Fruit fly (Drosophila melanogaster): ENCODE results near the gene CG34293.

The CG34293 gene

DNA sequence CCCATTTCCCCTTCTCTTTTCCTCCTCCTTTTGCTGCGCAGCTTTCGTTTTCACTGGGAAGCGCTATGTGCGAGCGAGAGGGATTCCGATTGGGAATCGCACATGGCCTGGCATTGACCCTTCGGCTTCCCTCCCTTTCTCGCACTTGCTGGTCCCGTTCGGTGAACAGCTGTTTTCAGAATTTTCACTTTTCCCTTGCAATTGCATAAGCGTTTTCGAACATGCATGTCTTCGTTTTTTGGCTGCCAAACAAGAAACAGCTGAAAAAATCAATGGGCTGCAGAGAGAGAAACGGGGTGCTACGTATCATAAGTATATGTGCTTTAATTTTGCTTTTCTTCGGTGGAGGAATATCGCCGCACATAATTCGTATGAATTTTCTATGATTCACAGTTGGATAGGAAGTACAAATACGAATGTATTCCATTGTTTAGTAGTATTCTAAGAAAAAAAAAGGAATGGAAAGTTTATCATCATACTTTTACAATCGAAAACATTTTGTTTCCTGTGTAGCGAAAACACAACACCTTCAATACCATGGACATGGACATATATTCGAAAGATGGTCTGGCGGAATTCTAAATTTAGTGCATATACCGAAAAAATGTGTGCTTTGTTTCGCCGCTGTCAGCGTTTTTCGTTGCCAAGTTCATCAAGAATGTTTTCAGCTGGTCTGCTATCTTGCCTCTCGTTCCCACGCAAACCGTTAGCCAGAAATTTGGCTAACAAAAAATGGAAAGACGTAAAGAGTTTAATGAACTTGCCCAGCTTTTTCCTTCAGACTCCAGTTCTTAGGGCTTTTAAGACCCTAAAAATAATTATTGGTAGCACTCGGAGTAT, 13.0 kb downstream of the CG34293 start (continued):
- TF ChIP-seq Met (GFP tag; optimal IDR thresholded peaks at IDR 0.05) (peak; percentile 81), CG6276 (GFP tag; optimal IDR thresholded peaks at IDR 0.05) (peak; percentile 49), Hr38 (GFP tag; optimal IDR thresholded peaks at IDR 0.05) (no peak), CG8632 (GFP tag; optimal IDR thresholded peaks at IDR 0.05) (peak; percentile 70), Sox14 (GFP tag; optimal IDR thresholded peaks at IDR 0.05) (peak; percentile 61), Gug (GFP tag; IDR thresholded peaks at IDR 0.05) (peak; percentile 17; the same call in 1 of the 2 replicates), acj6 (GFP tag; optimal IDR thresholded peaks at IDR 0.05) (peak; percentile 35), CG10631 (GFP tag; optimal IDR thresholded peaks at IDR 0.05) (peak; percentile 62), CG9139 (GFP tag; optimal IDR thresholded peaks at IDR 0.05) (no peak), Sox102F (GFP tag; optimal IDR thresholded peaks at IDR 0.05) (peak; percentile 86)

dm6 chr3R:27151516-27151823, 13.9 kb downstream of the CG34293 start, which contains the start of gene Men-b:
Gene Men-b (plus strand): TSS chr3R:27151662.
- TF ChIP-seq CG1621 (tag; optimal IDR thresholded peaks at IDR 0.05) (peak; percentile 100), Ets96B (tag; optimal IDR thresholded peaks at IDR 0.05) (no peak)

DNA sequence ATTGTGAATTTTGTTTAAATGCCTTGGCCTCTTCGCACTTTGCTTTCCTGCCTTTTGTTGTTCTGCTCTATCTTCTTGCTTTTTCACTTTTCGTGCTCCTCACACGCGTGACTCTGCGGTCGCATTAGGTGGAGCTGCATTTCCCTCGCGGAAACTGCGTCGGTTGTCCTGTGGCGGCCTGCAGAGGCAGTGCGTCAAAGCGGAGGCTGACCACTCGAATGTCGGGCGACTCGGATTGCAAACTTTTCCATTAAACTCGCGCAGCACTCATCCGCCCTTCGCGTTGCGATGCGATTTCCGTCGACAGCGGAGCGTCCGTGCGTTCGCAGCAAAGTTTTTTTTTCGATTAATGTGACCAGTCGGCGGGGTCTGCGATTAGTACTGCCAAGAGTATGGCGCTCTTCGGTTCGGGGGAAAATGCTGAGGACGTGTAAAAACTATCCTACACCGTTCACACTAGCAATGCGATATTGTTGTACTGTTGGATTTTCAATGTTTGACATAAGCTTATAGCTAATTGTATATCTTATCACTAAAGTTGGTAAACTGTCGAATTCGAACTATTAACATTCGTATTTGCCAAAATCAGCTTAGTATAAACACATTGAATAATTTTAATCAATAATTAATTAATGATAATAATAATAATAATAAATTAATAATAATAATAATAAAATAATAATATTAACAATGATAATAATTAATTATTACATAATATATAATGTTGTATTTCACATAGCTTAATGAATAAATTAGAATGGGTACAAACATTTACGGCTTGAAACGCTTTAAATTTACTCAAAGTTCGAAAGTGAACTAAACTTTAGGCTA, 14.5 kb downstream of the CG34293 start, which contains the start of gene CG6051:
Gene CG6051 (minus strand): TSS at position 385 of the 831 bp plus-strand sequence.
- peak; percentile 37 for TF ChIP-seq achi (GFP tag; optimal IDR thresholded peaks at IDR 0.05)
- TF ChIP-seq CG1621 (tag; optimal IDR thresholded peaks at IDR 0.05) = no peak
- no peak for TF ChIP-seq Blimp-1 (GFP tag; optimal IDR thresholded peaks at IDR 0.05)
- no peak for TF ChIP-seq Hr38 (GFP tag; optimal IDR thresholded peaks at IDR 0.05)
- TF ChIP-seq Ets96B (tag; optimal IDR thresholded peaks at IDR 0.05) = no peak
- peak; percentile 35 for TF ChIP-seq topi (GFP tag; optimal IDR thresholded peaks at IDR 0.05)
- no peak for TF ChIP-seq spab (GFP tag; optimal IDR thresholded peaks at IDR 0.05)
- TF ChIP-seq Eip75B (GFP tag; optimal IDR thresholded peaks at IDR 0.05) = peak; percentile 28
- TF ChIP-seq CG10669 (GFP tag; optimal IDR thresholded peaks at IDR 0.05) = no peak
- TF ChIP-seq fd85E (GFP tag; optimal IDR thresholded peaks at IDR 0.05) = no peak
- no peak for TF ChIP-seq Lpt (GFP tag; optimal IDR thresholded peaks at IDR 0.05)
- TF ChIP-seq cyc (GFP tag; optimal IDR thresholded peaks at IDR 0.05) = peak; percentile 44
- TF ChIP-seq CG10631 (GFP tag; optimal IDR thresholded peaks at IDR 0.05) = peak; percentile 41
- peak; percentile 29 for TF ChIP-seq pdm3 (GFP tag; optimal IDR thresholded peaks at IDR 0.05)
- peak; percentile 38 for TF ChIP-seq OdsH (GFP tag; optimal IDR thresholded peaks at IDR 0.05)
- peak; percentile 36 for TF ChIP-seq Ets21C (GFP tag; optimal IDR thresholded peaks at IDR 0.05)
- TF ChIP-seq vri (GFP tag; optimal IDR thresholded peaks at IDR 0.05) = peak; percentile 36
- peak; percentile 16 for TF ChIP-seq net (GFP tag; optimal IDR thresholded peaks at IDR 0.05)
- TF ChIP-seq eg (GFP tag; IDR thresholded peaks at IDR 0.05) = no peak
- peak; percentile 84 for TF ChIP-seq svp (GFP tag)
- TF ChIP-seq fkh (GFP tag; optimal IDR thresholded peaks at IDR 0.05) = peak; percentile 52
- no peak for TF ChIP-seq Eip93F (GFP tag; optimal IDR thresholded peaks at IDR 0.05)
- TF ChIP-seq CG34406 (GFP tag; optimal IDR thresholded peaks at IDR 0.05) = peak; percentile 16
- TF ChIP-seq CG6792 (GFP tag; optimal IDR thresholded peaks at IDR 0.05) = peak; percentile 28
- peak; percentile 41 to 46 for TF ChIP-seq ss (GFP tag; optimal IDR thresholded peaks at IDR 0.05)
- no peak for TF ChIP-seq CG11294 (GFP tag; IDR thresholded peaks at IDR 0.05)
- peak; percentile 34 for TF ChIP-seq Sox15 (GFP tag; optimal IDR thresholded peaks at IDR 0.05)
- peak; percentile 44 for TF ChIP-seq Eip78C (GFP tag)
- TF ChIP-seq Hr39 (GFP tag; optimal IDR thresholded peaks at IDR 0.05) = peak; percentile 48
- TF ChIP-seq Smox (GFP tag; optimal IDR thresholded peaks at IDR 0.05) = peak; percentile 41
- TF ChIP-seq CG32006 (GFP tag; optimal IDR thresholded peaks at IDR 0.05) = peak; percentile 62
- TF ChIP-seq CG6276 (GFP tag; optimal IDR thresholded peaks at IDR 0.05) = peak; percentile 55
- peak; percentile 37 for TF ChIP-seq CG3032 (tag; optimal IDR thresholded peaks at IDR 0.05)
- peak; percentile 21 for TF ChIP-seq CG6808 (GFP tag; optimal IDR thresholded peaks at IDR 0.05)
- no peak for TF ChIP-seq CG7368 (GFP tag; optimal IDR thresholded peaks at IDR 0.05)
- TF ChIP-seq fd59A (GFP tag; optimal IDR thresholded peaks at IDR 0.05) = no peak
- peak; percentile 54 for TF ChIP-seq CG3919 (GFP tag; optimal IDR thresholded peaks at IDR 0.05)
- TF ChIP-seq Sox14 (GFP tag; optimal IDR thresholded peaks at IDR 0.05) = peak; percentile 34
- TF ChIP-seq CG6163 (GFP tag; IDR thresholded peaks at IDR 0.05) = no peak

All from whole organism, prepupa.